Worm (Caenorhabditis elegans) whole organism, L3 larva: Measurements from ENCODE around the gene T14B4.19.

Source experiments
- ZK546.5 ChIP-seq: sonication (generic microtip); optimal IDR thresholded peaks from 2 replicates; lab custom pipeline; 2017; ENCODE audit warnings: missing biosample characterization, missing genetic modification characterization
- ama-1 ChIP-seq: fragments of 150-350 bp; optimal IDR thresholded peaks from 2 replicates; lab custom pipeline; 2018
- ceh-28 ChIP-seq: fragments of 150-350 bp; optimal IDR thresholded peaks from 2 replicates; lab custom pipeline; 2014; ENCODE audit warnings: missing biosample characterization, missing genetic modification reagents, missing genetic modification characterization
- ceh-82 ChIP-seq: fragments of 150-350 bp; optimal IDR thresholded peaks from 2 replicates; lab custom pipeline; 2014; ENCODE audit warnings: missing biosample characterization, missing genetic modification characterization
- daf-12 ChIP-seq: fragments of 150-350 bp; optimal IDR thresholded peaks from 2 replicates; lab custom pipeline; 2014; ENCODE audit warnings: missing biosample characterization, missing genetic modification reagents, missing genetic modification characterization
- egl-27 ChIP-seq: sonication (generic microtip); optimal IDR thresholded peaks from 4 replicates; lab custom pipeline; 2017; ENCODE audit warnings: missing biosample characterization, missing genetic modification reagents, missing genetic modification characterization
- egl-5 ChIP-seq: fragments of 150-350 bp; optimal IDR thresholded peaks from 2 replicates; lab custom pipeline; 2017; ENCODE audit warnings: missing biosample characterization, missing genetic modification reagents, missing genetic modification characterization, inconsistent platforms
- elt-1 ChIP-seq: fragments of 150-350 bp; optimal IDR thresholded peaks from 2 replicates; lab custom pipeline; 2014; ENCODE audit warnings: missing biosample characterization, missing genetic modification characterization
- elt-2 ChIP-seq: sonication (generic microtip); optimal IDR thresholded peaks from 2 replicates; lab custom pipeline; 2016; ENCODE audit warnings: missing genetic modification reagents, mild to moderate bottlenecking, missing genetic modification characterization, missing compliant biosample characterization
- elt-3 ChIP-seq, 3 experiments: fragments of 150-350 bp in 1 of 3; sonication (generic microtip) in 2 of 3; optimal IDR thresholded peaks; 2 replicates in 2 of 3; 4 replicates in 1 of 3; lab custom pipeline; 2014 to 2017; ENCODE audit warnings: missing biosample characterization in 3 of 3, missing genetic modification characterization in 3 of 3
- eor-1 ChIP-seq, 2 experiments: fragments of 150-350 bp; optimal IDR thresholded peaks; 2 replicates each; lab custom pipeline; 2014 to 2018; ENCODE audit warnings: missing biosample characterization in 2 of 2, missing genetic modification characterization in 2 of 2
- fkh-10 ChIP-seq: sonication (generic microtip); optimal IDR thresholded peaks from 2 replicates; lab custom pipeline; 2017; ENCODE audit warnings: missing biosample characterization, missing genetic modification reagents, missing genetic modification characterization
- fkh-2 ChIP-seq: fragments of 150-350 bp; optimal IDR thresholded peaks from 2 replicates; lab custom pipeline; 2014; ENCODE audit warnings: missing biosample characterization, missing genetic modification reagents, missing genetic modification characterization
- fos-1 ChIP-seq: fragments of 150-350 bp; optimal IDR thresholded peaks from 2 replicates; lab custom pipeline; 2014; ENCODE audit warnings: missing biosample characterization, missing genetic modification characterization
- jun-1 ChIP-seq: fragments of 150-350 bp; optimal IDR thresholded peaks from 2 replicates; lab custom pipeline; 2014; ENCODE audit warnings: missing biosample characterization, missing genetic modification reagents, missing genetic modification characterization
- lin-39 ChIP-seq: fragments of 150-350 bp; optimal IDR thresholded peaks from 2 replicates; lab custom pipeline; 2018; ENCODE audit warnings: missing biosample characterization, missing genetic modification reagents, missing genetic modification characterization
- lsy-12 ChIP-seq: sonication (generic microtip); optimal IDR thresholded peaks from 2 replicates; lab custom pipeline; 2016; ENCODE audit warnings: mild to moderate bottlenecking, missing genetic modification characterization, missing compliant biosample characterization
- mdl-1 ChIP-seq: fragments of 150-350 bp; optimal IDR thresholded peaks from 2 replicates; lab custom pipeline; 2014; ENCODE audit warnings: missing biosample characterization, missing genetic modification characterization
- mml-1 ChIP-seq: fragments of 150-350 bp; sonication (generic microtip); optimal IDR thresholded peaks from 3 replicates; lab custom pipeline; 2014; ENCODE audit warnings: missing biosample characterization, missing genetic modification characterization
- nfya-1 ChIP-seq: sonication (generic microtip); optimal IDR thresholded peaks from 2 replicates; lab custom pipeline; 2017; ENCODE audit warnings: missing genetic modification characterization, mild to moderate bottlenecking, missing compliant biosample characterization, antibody characterized with exemption, moderate library complexity; ENCODE audit not compliant: insufficient read depth
- nhr-23 ChIP-seq: fragments of 150-350 bp; optimal IDR thresholded peaks from 2 replicates; lab custom pipeline; 2014; ENCODE audit warnings: missing biosample characterization, missing genetic modification reagents, missing genetic modification characterization
- nhr-28 ChIP-seq: fragments of 150-350 bp; optimal IDR thresholded peaks from 2 replicates; lab custom pipeline; 2014; ENCODE audit warnings: missing biosample characterization, missing genetic modification characterization
- nhr-43 ChIP-seq: sonication (generic microtip); optimal IDR thresholded peaks from 2 replicates; lab custom pipeline; 2016; ENCODE audit warnings: mild to moderate bottlenecking, missing genetic modification characterization, missing compliant biosample characterization; ENCODE audit not compliant: poor library complexity, severe bottlenecking
- nhr-67 ChIP-seq: fragments of 150-350 bp; optimal IDR thresholded peaks from 2 replicates; lab custom pipeline; 2014; ENCODE audit warnings: missing biosample characterization, missing genetic modification characterization
- nhr-77 ChIP-seq: fragments of 150-350 bp; optimal IDR thresholded peaks from 2 replicates; lab custom pipeline; 2014; ENCODE audit warnings: missing biosample characterization, missing genetic modification characterization
- pqm-1 ChIP-seq: fragments of 150-350 bp; optimal IDR thresholded peaks from 2 replicates; lab custom pipeline; 2017; ENCODE audit warnings: missing biosample characterization, missing genetic modification characterization, inconsistent platforms
- skn-1 ChIP-seq: fragments of 150-350 bp; optimal IDR thresholded peaks from 2 replicates; lab custom pipeline; 2014; ENCODE audit warnings: missing biosample characterization, missing genetic modification characterization
- snpc-4 ChIP-seq: fragments of 150-350 bp; optimal IDR thresholded peaks from 2 replicates; lab custom pipeline; 2014; ENCODE audit warnings: missing biosample characterization, missing genetic modification characterization
- unc-62 ChIP-seq: fragments of 150-350 bp; sonication (generic microtip); optimal IDR thresholded peaks from 4 replicates; lab custom pipeline; 2014; ENCODE audit warnings: missing biosample characterization, missing genetic modification reagents, missing genetic modification characterization
- zag-1 ChIP-seq: fragments of 150-350 bp; optimal IDR thresholded peaks from 2 replicates; lab custom pipeline; 2014; ENCODE audit warnings: missing biosample characterization, missing genetic modification characterization
- ztf-11 ChIP-seq: fragments of 150-350 bp; optimal IDR thresholded peaks from 2 replicates; lab custom pipeline; 2014; ENCODE audit warnings: missing biosample characterization, missing genetic modification characterization

Gene T14B4.19

ce11 chrII:6707496-6708260 is 5.1 kb downstream of the T14B4.19 start:
- TF ChIP-seq unc-62 (GFP tag; lab: Kevin White, UChicago) (peak; percentile 27), lin-39 (tag; lab: Kevin White, UChicago) (peak; percentile 96), nhr-43 (tag; lab: Kevin White, UChicago) (no peak), nhr-23 (tag; lab: Kevin White, UChicago) (no peak), elt-1 (tag; lab: Kevin White, UChicago) (peak; percentile 0), snpc-4 (tag; lab: Kevin White, UChicago) (no peak), nfya-1 (tag; lab: Kevin White, UChicago) (peak; percentile 52)

- TF ChIP-seq fkh-10 (GFP tag; lab: Kevin White, UChicago) = peak; percentile 44
- no peak for TF ChIP-seq skn-1
Observed at ce11 chrII:6706552-6707091, 6.1 kb downstream of the T14B4.19 start.

- no peak for TF ChIP-seq skn-1
- peak; percentile 0 for TF ChIP-seq nfya-1 (tag; lab: Kevin White, UChicago)
- TF ChIP-seq ceh-82 (tag; lab: Kevin White, UChicago) = no peak
- peak; percentile 46 for TF ChIP-seq lin-39 (tag; lab: Kevin White, UChicago)
- TF ChIP-seq fos-1 (tag; lab: Kevin White, UChicago) = no peak
- TF ChIP-seq egl-5 (tag; lab: Kevin White, UChicago) = peak; percentile 32
- no peak for TF ChIP-seq ztf-11 (tag; lab: Kevin White, UChicago)
- no peak for TF ChIP-seq daf-12 (tag; lab: Kevin White, UChicago)
- TF ChIP-seq zag-1 (tag; lab: Kevin White, UChicago) = no peak
- TF ChIP-seq elt-3 (tag; optimal IDR thresholded peaks at IDR 0.05; lab: Kevin White, UChicago) = no peak
- TF ChIP-seq mdl-1 (tag; lab: Kevin White, UChicago) = no peak
- no peak for TF ChIP-seq fkh-2
- TF ChIP-seq nhr-67 (tag; lab: Kevin White, UChicago) = no peak
- TF ChIP-seq nhr-77 (tag; lab: Kevin White, UChicago) = no peak
- no peak for TF ChIP-seq mml-1 (tag; lab: Kevin White, UChicago)
- no peak for TF ChIP-seq egl-27
- no peak for TF ChIP-seq ceh-28 (tag; lab: Kevin White, UChicago)
- TF ChIP-seq lsy-12 (tag; lab: Kevin White, UChicago) = no peak
- TF ChIP-seq, all 47 proteins: peak for 3
Observed at ce11 chrII:6705593-6706228, 7.0 kb downstream of the T14B4.19 start, which contains the start of gene rpy-1. Gene rpy-1, minus strand, starts transcription at chrII:6705643.

ce11 chrII:6701497-6701896 is 11.2 kb downstream of the T14B4.19 start, which contains the start of gene C18H9.6:
Gene C18H9.6, minus strand, starts transcription at chrII:6701625.
- TF ChIP-seq egl-5 (tag; lab: Kevin White, UChicago) (no peak), skn-1 (peak; percentile 77), pqm-1 (tag; lab: Kevin White, UChicago) (peak; percentile 85), elt-2 (tag; lab: Kevin White, UChicago) (peak; percentile 93), jun-1 (tag; lab: Kevin White, UChicago) (peak; percentile 9)
- TF ChIP-seq, all 47 proteins: peak for 4

ce11 chrII:6698784-6699183 is 13.9 kb downstream of the T14B4.19 start, which contains the start of gene C18H9.1:
Gene C18H9.1, plus strand, starts transcription at chrII:6699084.
- TF ChIP-seq nhr-28 (no peak), jun-1 (tag; lab: Kevin White, UChicago) (no peak), egl-5 (tag; lab: Kevin White, UChicago) (no peak), ama-1 (lab: Kevin White, UChicago) (no peak), elt-1 (tag; lab: Kevin White, UChicago) (no peak), eor-1 (tag; optimal IDR thresholded peaks at IDR 0.05; lab: Kevin White, UChicago) (no peak), lin-39 (tag; lab: Kevin White, UChicago) (no peak), daf-12 (tag; lab: Kevin White, UChicago) (no peak), nhr-23 (tag; lab: Kevin White, UChicago) (no peak), ZK546.5 (no peak), nhr-43 (tag; lab: Kevin White, UChicago) (no peak), pqm-1 (tag; lab: Kevin White, UChicago) (no peak)
